Fruit fly (Drosophila melanogaster): ENCODE measurements around the gene Cyp316a1.

The Cyp316a1 gene

DNA sequence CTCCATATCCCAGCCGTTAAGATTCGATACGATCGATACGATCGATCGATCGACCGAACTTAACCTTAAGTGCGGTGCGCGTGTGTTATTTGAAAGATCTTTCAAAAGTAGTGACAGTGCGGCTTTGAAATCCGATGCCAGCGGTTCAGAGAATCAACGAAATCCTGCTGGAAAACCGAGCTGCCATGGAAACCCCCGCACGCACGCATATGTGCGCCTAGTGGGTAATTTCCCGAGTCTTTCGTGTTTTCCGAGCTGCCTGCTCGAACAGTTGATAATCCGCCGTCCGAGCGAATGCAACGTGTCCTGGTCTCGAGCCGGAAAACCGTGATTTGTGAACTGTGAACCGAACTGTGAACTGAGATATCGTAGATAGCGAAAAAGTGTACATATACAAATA lies 27.6 kb downstream of the Cyp316a1 start:
- TF ChIP-seq CG8478 (optimal IDR thresholded peaks at IDR 0.05), result no peak
- TF ChIP-seq CTCF (optimal IDR thresholded peaks at IDR 0.05), result no peak

DNA sequence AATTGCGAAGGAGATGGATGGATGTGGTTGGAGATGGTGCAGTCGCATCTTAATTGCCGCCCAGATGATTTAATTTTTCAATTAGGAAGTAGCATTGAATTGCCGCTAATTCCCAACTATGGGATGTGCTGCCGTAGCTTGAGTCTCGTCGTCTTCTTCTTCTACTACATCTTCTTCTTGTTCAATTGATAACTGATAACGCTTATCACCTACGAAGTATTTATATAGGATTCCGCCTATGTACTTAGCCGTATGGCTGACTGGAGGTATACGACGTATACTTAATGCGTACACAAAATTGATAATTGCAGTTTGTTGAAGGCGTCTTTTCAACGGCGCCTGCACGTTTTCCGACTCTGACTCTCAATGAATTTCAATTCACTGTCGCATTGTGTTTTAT lies 29.0 kb downstream of the Cyp316a1 start:
- TF ChIP-seq CG8478 (optimal IDR thresholded peaks at IDR 0.05) (no peak), CTCF (optimal IDR thresholded peaks at IDR 0.05) (no peak)

DNA sequence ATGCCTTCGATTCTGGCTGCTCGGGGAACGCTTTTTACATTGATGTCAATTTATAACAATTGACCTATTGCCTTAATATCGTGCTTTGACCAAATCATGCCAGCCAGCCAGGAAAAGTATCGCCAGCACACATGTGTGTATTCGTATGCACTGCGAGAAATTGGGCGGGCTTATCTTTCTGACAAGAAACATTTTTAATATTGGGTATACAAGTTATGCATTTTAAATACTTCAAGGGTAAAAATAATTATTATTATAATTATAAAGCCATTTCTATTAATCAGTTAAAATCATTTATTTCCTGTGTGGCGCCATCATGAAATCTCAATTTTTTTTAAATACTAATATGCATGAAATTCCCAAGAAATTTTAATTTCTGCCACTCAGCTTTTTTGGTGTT lies 30.2 kb downstream of the Cyp316a1 start:
- TF ChIP-seq CG8478 (optimal IDR thresholded peaks at IDR 0.05), result no peak
- no peak for TF ChIP-seq CTCF (optimal IDR thresholded peaks at IDR 0.05)

DNA sequence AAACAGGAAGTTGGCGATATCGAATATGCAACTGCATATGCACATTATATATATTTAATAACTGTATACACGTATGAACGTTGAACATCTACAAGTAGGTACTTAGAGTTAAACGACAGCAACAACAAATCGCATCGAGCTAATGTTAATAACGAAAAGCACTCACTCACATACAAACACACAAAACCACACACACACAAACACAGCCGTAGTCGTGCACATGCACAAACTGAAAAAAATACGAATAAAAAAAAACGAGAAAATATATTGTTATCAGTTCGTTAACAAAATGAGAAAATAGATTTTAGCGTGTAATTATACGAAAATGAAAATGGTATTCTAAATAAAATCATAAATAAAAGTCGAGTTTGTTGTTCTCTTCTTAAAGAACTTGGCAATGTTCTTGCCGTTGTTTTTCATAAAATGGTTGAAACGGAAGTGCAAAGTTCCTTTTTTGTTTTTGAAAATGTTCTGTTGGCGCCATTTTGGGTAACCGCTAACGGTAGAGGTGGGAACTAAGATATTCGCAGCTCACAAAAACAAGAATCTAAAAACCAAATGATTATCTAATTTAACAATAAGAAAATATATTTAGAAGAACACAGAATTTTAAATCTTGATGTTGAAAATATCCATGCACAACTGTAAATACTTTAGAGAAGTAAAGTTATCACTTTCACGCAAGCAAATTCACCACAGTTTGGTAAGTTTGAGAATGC lies 36.2 kb downstream of the Cyp316a1 start:
- TF ChIP-seq CG8478 (optimal IDR thresholded peaks at IDR 0.05) (no peak), CTCF (optimal IDR thresholded peaks at IDR 0.05) (no peak)

DNA sequence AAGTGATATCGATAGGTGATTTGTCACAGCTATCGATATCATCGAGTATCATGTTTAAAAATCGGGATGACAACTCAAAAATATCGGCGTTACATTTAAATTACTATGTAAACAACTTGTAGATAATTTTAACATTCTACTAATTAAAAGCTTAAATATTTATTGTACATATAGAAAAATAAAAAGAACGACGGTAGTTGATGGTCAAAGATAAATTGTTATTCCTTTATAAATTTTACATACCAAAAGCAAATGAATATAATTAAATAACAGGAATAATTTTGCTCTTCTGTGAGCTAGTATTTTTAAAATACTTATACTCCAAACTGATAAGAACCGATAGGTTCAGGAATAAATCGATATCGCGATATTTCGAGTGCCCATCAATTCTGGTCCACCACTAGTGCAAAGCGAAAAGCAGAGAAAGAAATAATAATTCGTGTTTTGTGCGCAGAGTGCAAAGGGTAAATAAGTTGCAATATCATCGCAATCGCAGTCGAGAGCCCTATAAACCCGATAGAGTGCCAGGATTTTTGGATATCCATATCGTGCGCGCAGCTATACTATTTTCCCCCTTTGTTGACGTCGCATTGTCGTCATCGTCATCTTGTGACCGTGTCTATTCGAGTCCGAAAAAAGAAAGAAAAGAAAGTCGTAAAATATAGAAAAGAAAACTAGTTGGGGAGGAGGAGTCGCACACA lies 36.9 kb downstream of the Cyp316a1 start, which contains the start of gene lqf:
lqf (plus strand) TSS at position 401 of the 701 bp plus-strand sequence.
- TF ChIP-seq CG8478 (optimal IDR thresholded peaks at IDR 0.05), result no peak
- no peak for TF ChIP-seq CTCF (optimal IDR thresholded peaks at IDR 0.05)

DNA sequence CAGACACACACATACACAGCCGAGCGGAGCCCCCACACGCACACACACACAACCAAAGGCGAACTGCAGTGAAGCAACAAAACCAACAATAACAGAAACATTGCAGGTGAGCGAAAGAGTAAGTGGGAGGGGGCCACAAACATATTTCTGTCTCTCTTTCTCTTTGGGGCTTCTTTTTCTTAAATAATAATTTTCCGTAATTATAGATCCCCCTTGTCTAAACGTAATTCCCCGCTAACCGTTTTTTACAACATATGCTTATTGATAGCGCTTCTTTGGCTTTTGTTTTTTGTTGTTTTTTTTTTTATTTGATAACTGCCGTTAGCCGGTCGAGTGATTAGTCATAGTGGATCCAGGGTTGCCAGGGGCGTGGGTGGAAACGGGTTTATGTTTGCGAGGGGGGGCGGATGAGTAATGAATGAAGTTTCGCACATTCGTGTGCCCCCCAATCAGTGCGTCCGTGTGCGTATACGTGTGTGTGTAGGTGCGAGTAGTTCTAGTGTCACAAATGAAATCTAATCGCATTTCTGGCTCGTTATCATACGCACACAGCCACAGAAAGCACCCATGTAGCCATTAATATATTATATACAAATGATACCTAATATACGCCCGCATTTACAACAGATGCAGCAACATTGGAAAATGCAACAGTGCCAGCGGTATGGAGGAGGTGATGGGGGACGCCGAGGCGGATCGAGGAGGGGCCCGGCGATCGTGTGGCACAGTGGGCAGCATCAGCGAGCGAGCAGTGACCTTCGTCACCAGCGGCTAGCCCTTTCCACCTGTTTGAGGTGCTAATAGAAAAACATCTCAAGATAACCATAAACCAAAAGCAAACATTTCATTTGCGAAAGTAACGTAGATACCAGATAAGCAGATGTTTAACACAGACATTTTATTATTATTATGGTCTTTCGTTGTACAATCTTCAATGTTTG lies 37.7 kb downstream of the Cyp316a1 start:
- TF ChIP-seq CTCF (optimal IDR thresholded peaks at IDR 0.05), result no peak
- no peak for TF ChIP-seq CG8478 (optimal IDR thresholded peaks at IDR 0.05)

DNA sequence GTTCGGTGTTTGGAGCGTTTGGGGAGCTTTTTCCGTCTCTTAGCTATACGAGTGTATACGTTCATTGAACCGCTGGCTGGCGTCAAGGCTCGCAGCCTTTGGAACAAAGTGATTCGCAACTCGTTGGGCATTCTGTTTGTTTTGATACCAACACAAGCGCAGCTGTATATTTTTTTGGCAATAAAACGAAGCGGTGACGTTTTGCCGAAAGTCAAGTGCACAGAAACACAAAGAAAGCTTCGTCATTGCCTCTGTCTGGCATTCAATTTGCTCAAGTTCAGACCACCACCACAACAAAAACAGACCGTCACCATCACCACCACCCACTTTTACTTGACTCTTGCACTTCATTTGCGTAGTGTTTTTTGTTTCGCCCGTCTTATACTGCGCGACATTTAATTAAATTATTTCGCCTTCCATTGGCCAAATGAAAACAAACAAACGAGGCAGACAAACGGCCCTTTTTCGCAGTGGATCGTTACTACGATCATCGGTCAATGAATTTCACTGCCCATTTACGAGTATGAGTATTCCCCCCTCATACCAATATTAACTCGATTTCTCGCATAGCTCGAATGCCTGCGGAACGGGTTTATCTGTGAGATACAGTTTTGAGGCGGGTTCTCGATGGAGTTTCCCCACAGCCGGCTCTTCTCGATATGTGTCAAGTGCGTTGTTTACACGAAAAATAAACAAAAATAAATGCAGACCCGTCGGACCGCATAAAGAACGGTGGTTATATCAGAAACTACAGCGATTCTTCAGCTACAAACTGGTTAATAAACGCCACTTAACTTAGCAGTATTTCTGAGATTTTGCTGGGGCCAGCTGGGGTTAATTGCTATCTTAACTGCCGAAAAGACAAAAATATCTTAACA lies 39.0 kb downstream of the Cyp316a1 start:
- no peak for TF ChIP-seq CTCF (optimal IDR thresholded peaks at IDR 0.05)
- no peak for TF ChIP-seq CG8478 (optimal IDR thresholded peaks at IDR 0.05)

DNA sequence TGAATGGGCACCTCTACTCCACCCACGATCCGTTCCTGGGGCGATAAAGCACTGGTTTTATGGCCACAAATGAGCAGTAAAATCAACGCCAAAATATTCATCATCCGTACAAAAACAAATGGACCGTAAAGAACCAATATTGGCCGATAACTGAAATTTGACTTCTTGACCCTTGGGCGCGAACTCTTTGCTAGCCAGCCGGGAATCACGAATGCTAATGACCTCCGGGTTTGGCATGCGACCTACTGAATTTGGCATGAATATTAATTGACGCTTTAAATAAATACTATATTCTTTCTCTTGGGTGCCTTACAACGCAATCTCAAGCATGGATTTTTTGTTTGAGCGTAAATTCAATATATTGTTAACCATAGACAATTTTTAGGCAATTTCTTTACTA lies 48.1 kb downstream of the Cyp316a1 start, which contains the start of gene CG16998:
CG16998 (minus strand) TSS at position 101 of the 400 bp plus-strand sequence.
- TF ChIP-seq CG8478 (optimal IDR thresholded peaks at IDR 0.05), result no peak
- no peak for TF ChIP-seq CTCF (optimal IDR thresholded peaks at IDR 0.05)

DNA sequence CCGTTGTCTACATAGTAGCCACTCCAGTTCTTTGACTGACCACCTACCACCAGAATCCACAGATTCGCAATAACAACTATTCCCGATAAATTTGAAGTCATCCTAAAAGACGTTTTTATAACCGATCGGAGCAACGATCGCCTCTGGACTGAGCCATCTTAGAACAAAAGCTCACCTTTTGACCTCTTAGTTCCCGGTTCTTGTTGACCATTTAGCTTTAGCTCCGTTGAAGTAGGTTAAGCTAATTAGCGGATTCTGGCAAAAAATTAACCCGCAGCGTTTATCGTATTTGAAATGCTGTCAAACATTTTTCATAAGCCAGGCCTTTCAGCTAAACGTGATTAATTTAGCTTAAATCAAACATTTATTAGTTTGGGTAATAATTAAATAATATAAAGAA lies 49.4 kb downstream of the Cyp316a1 start, which contains the start of gene CG32374:
CG32374 (minus strand) TSS at position 101 of the 400 bp plus-strand sequence.
- TF ChIP-seq CTCF (optimal IDR thresholded peaks at IDR 0.05) (no peak), CG8478 (optimal IDR thresholded peaks at IDR 0.05) (no peak)

DNA sequence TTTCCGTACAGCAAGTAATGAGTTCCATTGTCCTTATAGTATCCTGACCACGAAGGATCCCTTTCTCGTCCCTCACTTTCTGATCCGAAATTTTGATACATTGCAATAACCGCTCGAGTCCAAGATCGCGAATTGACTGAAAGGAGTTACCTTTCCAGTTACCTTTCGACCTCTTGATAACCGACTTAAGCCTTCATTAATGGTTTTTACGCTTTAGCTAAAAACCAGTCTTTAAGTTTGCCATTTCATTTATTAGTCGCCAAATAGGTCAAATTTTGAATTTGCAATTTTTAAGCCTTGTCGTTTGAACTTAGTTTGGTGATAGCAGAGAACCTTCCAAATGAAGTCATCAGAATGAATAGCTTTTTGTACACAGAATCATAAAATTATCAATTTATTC lies 50.7 kb downstream of the Cyp316a1 start, which contains the start of gene CG32376:
CG32376 (minus strand) TSS at position 101 of the 400 bp plus-strand sequence.
- TF ChIP-seq CTCF (optimal IDR thresholded peaks at IDR 0.05) (no peak), CG8478 (optimal IDR thresholded peaks at IDR 0.05) (no peak)
